Worm (Caenorhabditis elegans): ENCODE results near the gene Y38H6C.18.

ce11 chrV:20506542-20506941 is 40.4 kb downstream of the Y38H6C.18 start:
- TF ChIP-seq nhr-85 (tag) (peak; percentile 16), ceh-88 (GFP tag; IDR thresholded peaks at IDR 0.05) (no peak), unc-30 (tag; optimal IDR thresholded peaks at IDR 0.05) (no peak), aha-1 (tag; optimal IDR thresholded peaks at IDR 0.05) (no peak), lir-3 (tag; optimal IDR thresholded peaks at IDR 0.05; ENCODE audit: poor library complexity) (no peak), lin-13 (GFP tag; optimal IDR thresholded peaks at IDR 0.05) (no peak), zip-4 (GFP tag; optimal IDR thresholded peaks at IDR 0.05) (no peak), snpc-4 (tag; optimal IDR thresholded peaks at IDR 0.05) (no peak)

Measured in whole organism, L1 larva.